Fruit fly (Drosophila melanogaster): Measurements from ENCODE around the gene bchs.

dm6 chr2L:5923603-5924138, 16.7 kb downstream of the bchs start, which contains the start of gene CG9016:
- TF ChIP-seq EcR (GFP tag; optimal IDR thresholded peaks at IDR 0.05) (no peak), CG32121 (GFP tag; IDR thresholded peaks at IDR 0.05) (no peak)
